Worm (Caenorhabditis elegans) whole organism, L1 larva: ENCODE measurements around the gene Y41D4B.4.
"Not testable (repeated sequence)": the region's sequence is repeated elsewhere in the genome, so short reads cannot be mapped to it uniquely, and the experiment has no call there.

Experiments used
- C04F5.9 ChIP-seq: sonication (generic microtip); optimal IDR thresholded peaks from 2 replicates; lab custom pipeline; 2016; ENCODE audit warnings: missing genetic modification characterization, missing compliant biosample characterization
- F16B12.6 ChIP-seq: fragments of 150-350 bp; optimal IDR thresholded peaks from 2 replicates; lab custom pipeline; 2014; ENCODE audit warnings: missing biosample characterization, missing genetic modification characterization
- ceh-82 ChIP-seq, 3 experiments: fragments of 150-350 bp in 1 of 3; sonication (generic microtip) in 2 of 3; optimal IDR thresholded peaks; 2 replicates each; lab custom pipeline; 2014 to 2017; ENCODE audit warnings: missing biosample characterization in 3 of 3, missing genetic modification characterization in 3 of 3
- ceh-90 ChIP-seq: sonication (generic microtip); optimal IDR thresholded peaks from 2 replicates; lab custom pipeline; 2016; ENCODE audit warnings: missing genetic modification characterization, missing compliant biosample characterization
- efl-1 ChIP-seq, 4 experiments: fragments of 150-350 bp; optimal IDR thresholded peaks in 3 of 4; peaks in 1 of 4; 1 replicate in 1 of 4; 2 replicates in 3 of 4; lab custom pipeline; 2014; ENCODE audit warnings: missing biosample characterization in 2 of 4, missing genetic modification characterization in 2 of 4, missing genetic modification reagents in 2 of 4
- efl-3 ChIP-seq: fragments of 200-800 bp; sonication (Bioruptor generic); optimal IDR thresholded peaks from 2 replicates; lab custom pipeline; 2018; ENCODE audit warnings: mild to moderate bottlenecking, missing genetic modification characterization, missing compliant biosample characterization
- egl-13 ChIP-seq: sonication (generic microtip); optimal IDR thresholded peaks from 2 replicates; lab custom pipeline; 2016; ENCODE audit warnings: missing genotype, missing genetic modification reagents, missing genetic modification characterization, missing compliant biosample characterization
- elt-2 ChIP-seq: sonication (generic microtip); optimal IDR thresholded peaks from 2 replicates; lab custom pipeline; 2016; ENCODE audit warnings: missing genetic modification characterization, mild to moderate bottlenecking, inconsistent platforms, missing compliant biosample characterization, missing genetic modification reagents
- elt-3 ChIP-seq, 6 experiments: fragments of 150-350 bp in 1 of 6; sonication (generic microtip); optimal IDR thresholded peaks; 2 replicates each; lab custom pipeline; 2017 to 2018; ENCODE audit warnings: missing biosample characterization in 6 of 6, missing genetic modification characterization in 6 of 6, inconsistent platforms in 1 of 6
- hlh-17 ChIP-seq: fragments of 200-800 bp; sonication (Bioruptor generic); optimal IDR thresholded peaks from 2 replicates; lab custom pipeline; 2018; ENCODE audit warnings: missing genetic modification characterization, mild to moderate bottlenecking, missing compliant biosample characterization, moderate library complexity, borderline replicate concordance
- hpl-2 ChIP-seq: fragments of 150-350 bp; optimal IDR thresholded peaks from 2 replicates; lab custom pipeline; 2014; ENCODE audit warnings: missing biosample characterization, missing genetic modification reagents, missing genetic modification characterization
- irx-1 ChIP-seq: sonication (generic microtip); optimal IDR thresholded peaks from 2 replicates; lab custom pipeline; 2016; ENCODE audit warnings: missing genetic modification characterization, missing compliant biosample characterization
- lin-15B ChIP-seq: fragments of 150-350 bp; sonication (generic microtip); optimal IDR thresholded peaks from 3 replicates; lab custom pipeline; 2014; ENCODE audit warnings: missing biosample characterization, missing genetic modification characterization
- lin-39 ChIP-seq: fragments of 150-350 bp; optimal IDR thresholded peaks from 2 replicates; lab custom pipeline; 2014; ENCODE audit warnings: missing biosample characterization, missing genetic modification reagents, missing genetic modification characterization
- mdl-1 ChIP-seq, 2 experiments: fragments of 150-350 bp; optimal IDR thresholded peaks; 2 replicates each; lab custom pipeline; 2014 to 2017; ENCODE audit warnings: missing biosample characterization in 2 of 2, missing genetic modification characterization in 2 of 2, inconsistent platforms in 1 of 2
- nhr-20 ChIP-seq: sonication (generic microtip); optimal IDR thresholded peaks from 2 replicates; lab custom pipeline; 2016; ENCODE audit warnings: mild to moderate bottlenecking, missing genetic modification characterization, missing compliant biosample characterization
- nhr-237 ChIP-seq: fragments of 150-350 bp; optimal IDR thresholded peaks from 2 replicates; lab custom pipeline; 2014; ENCODE audit warnings: missing biosample characterization, missing genetic modification characterization
- nhr-28 ChIP-seq: fragments of 150-350 bp; optimal IDR thresholded peaks from 2 replicates; lab custom pipeline; 2014; ENCODE audit warnings: missing biosample characterization, missing genetic modification characterization
- nhr-77 ChIP-seq: fragments of 150-350 bp; optimal IDR thresholded peaks from 2 replicates; lab custom pipeline; 2014; ENCODE audit warnings: missing biosample characterization, missing genetic modification characterization
- nhr-84 ChIP-seq: sonication (generic microtip); optimal IDR thresholded peaks from 2 replicates; lab custom pipeline; 2017; ENCODE audit warnings: missing biosample characterization, missing genetic modification characterization
- nhr-85 ChIP-seq: sonication (generic microtip); peaks from one replicate; lab custom pipeline; 2016; ENCODE audit warnings: missing genetic modification characterization, inconsistent platforms, missing compliant biosample characterization
- pag-3 ChIP-seq: sonication (generic microtip); optimal IDR thresholded peaks from 2 replicates; lab custom pipeline; 2017; ENCODE audit warnings: missing genetic modification characterization, mild to moderate bottlenecking, missing compliant biosample characterization, antibody characterized with exemption, borderline replicate concordance; ENCODE audit not compliant: insufficient read depth
- pax-3 ChIP-seq: fragments of 200-800 bp; sonication (Bioruptor generic); optimal IDR thresholded peaks from 2 replicates; lab custom pipeline; 2018; ENCODE audit warnings: mild to moderate bottlenecking, missing genetic modification characterization, moderate library complexity, missing compliant biosample characterization
- rnt-1 ChIP-seq: sonication (generic microtip); optimal IDR thresholded peaks from 2 replicates; lab custom pipeline; 2016; ENCODE audit warnings: mild to moderate bottlenecking, missing genetic modification characterization, moderate library complexity, missing compliant biosample characterization
- skn-1 ChIP-seq: fragments of 150-350 bp; optimal IDR thresholded peaks from 2 replicates; lab custom pipeline; 2014; ENCODE audit warnings: missing biosample characterization, missing genetic modification characterization
- swsn-7 ChIP-seq: sonication (generic microtip); optimal IDR thresholded peaks from 2 replicates; lab custom pipeline; 2016; ENCODE audit warnings: missing genetic modification characterization, missing compliant biosample characterization
- tbx-2 ChIP-seq: sonication (generic microtip); optimal IDR thresholded peaks from 2 replicates; lab custom pipeline; 2016; ENCODE audit warnings: missing genetic modification characterization, missing compliant biosample characterization
- unc-130 ChIP-seq: fragments of 150-350 bp; optimal IDR thresholded peaks from 2 replicates; lab custom pipeline; 2017; ENCODE audit warnings: missing biosample characterization, missing genetic modification characterization, inconsistent platforms
- unc-86 ChIP-seq: sonication (generic microtip); optimal IDR thresholded peaks from 2 replicates; lab custom pipeline; 2016; ENCODE audit warnings: missing genetic modification characterization, missing compliant biosample characterization
- unc-98 ChIP-seq: fragments of 200-800 bp; sonication (Bioruptor generic); IDR thresholded peaks from 2 replicates; pipeline ENCODE4 v1.3.6; 2022; ENCODE audit warnings: missing genetic modification characterization, missing compliant biosample characterization

Y41D4B.4 gene

ce11 chrIV:1628730-1629129 lies 31.2 kb upstream of the Y41D4B.4 start:
- TF ChIP-seq efl-3 (GFP tag; lab: Kevin White, UChicago): no peak
- TF ChIP-seq pag-3 (tag; lab: Kevin White, UChicago): no peak
- no peak for TF ChIP-seq C04F5.9 (tag; lab: Kevin White, UChicago)
- no peak for TF ChIP-seq efl-1 (optimal IDR thresholded peaks at IDR 0.05; lab: Kevin White, UChicago)
- peak in 1 of 2 experiments; percentile 80 for TF ChIP-seq efl-1 (GFP tag; optimal IDR thresholded peaks at IDR 0.05 in 1 of 2; lab: Kevin White, UChicago)
- peak; percentile 2 for TF ChIP-seq nhr-85 (tag; lab: Kevin White, UChicago)
- no peak for TF ChIP-seq ceh-82 (tag; optimal IDR thresholded peaks at IDR 0.05; lab: Kevin White, UChicago)
- no peak for TF ChIP-seq elt-2 (tag; lab: Kevin White, UChicago)

- TF ChIP-seq nhr-77 (tag; lab: Kevin White, UChicago): no peak
- no peak for TF ChIP-seq unc-86 (tag; lab: Kevin White, UChicago)
- no peak for TF ChIP-seq pax-3 (tag; lab: Kevin White, UChicago)
- no peak for TF ChIP-seq swsn-7
- no peak for TF ChIP-seq unc-98
- no peak for TF ChIP-seq F16B12.6
- no peak for TF ChIP-seq nhr-20 (tag; lab: Kevin White, UChicago)
- no peak for TF ChIP-seq mdl-1 (tag; optimal IDR thresholded peaks at IDR 0.05; lab: Kevin White, UChicago)
- TF ChIP-seq elt-3 (tag; optimal IDR thresholded peaks at IDR 0.05; lab: Kevin White, UChicago): no peak
- no peak for TF ChIP-seq lin-39 (tag; lab: Kevin White, UChicago)
Observed at ce11 chrIV:1631651-1632050, 28.3 kb upstream of the Y41D4B.4 start, which contains the start of gene cpg-24. Gene cpg-24 (plus strand): TSS chrIV:1631951.

ce11 chrIV:1632593-1632992 lies 27.3 kb upstream of the Y41D4B.4 start:
- TF ChIP-seq ceh-90 (no peak), rnt-1 (tag; lab: Kevin White, UChicago) (no peak)

ce11 chrIV:1633445-1633844 lies 26.5 kb upstream of the Y41D4B.4 start, which contains the start of gene Y41D4B.6:
Gene Y41D4B.6 (plus strand): TSS chrIV:1633745.
- no peak for TF ChIP-seq hlh-17 (GFP tag; lab: Kevin White, UChicago)
- TF ChIP-seq nhr-237 (tag; lab: Kevin White, UChicago): no peak
- no peak for TF ChIP-seq nhr-85 (tag; lab: Kevin White, UChicago)
- no peak for TF ChIP-seq C04F5.9 (tag; lab: Kevin White, UChicago)
- no peak for TF ChIP-seq egl-13 (tag; lab: Kevin White, UChicago)
- TF ChIP-seq ceh-90: no peak
- TF ChIP-seq lin-15B: no peak
- TF ChIP-seq irx-1 (tag; lab: Kevin White, UChicago): no peak
- TF ChIP-seq hpl-2 (GFP tag; lab: Kevin White, UChicago): no peak
- TF ChIP-seq skn-1 (tag; lab: Kevin White, UChicago): no peak

ce11 chrIV:1637333-1637732 lies 22.6 kb upstream of the Y41D4B.4 start:
- TF ChIP-seq tbx-2: no peak
- peak; percentile 38 for TF ChIP-seq nhr-85 (tag; lab: Kevin White, UChicago)
- TF ChIP-seq nhr-84: no peak
- no peak for TF ChIP-seq skn-1 (tag; lab: Kevin White, UChicago)
- no peak for TF ChIP-seq pax-3 (tag; lab: Kevin White, UChicago)
- no peak for TF ChIP-seq hlh-17 (GFP tag; lab: Kevin White, UChicago)
- TF ChIP-seq efl-1 (optimal IDR thresholded peaks at IDR 0.05; lab: Kevin White, UChicago): no peak
- TF ChIP-seq efl-1 (GFP tag; optimal IDR thresholded peaks at IDR 0.05 in 1 of 2; lab: Kevin White, UChicago): no peak

- TF ChIP-seq mdl-1 (tag; optimal IDR thresholded peaks at IDR 0.05; lab: Kevin White, UChicago); nhr-28 (tag; lab: Kevin White, UChicago); unc-130 (tag; lab: Kevin White, UChicago): not testable (repeated sequence)
Observed at ce11 chrIV:1645198-1645597, 14.7 kb upstream of the Y41D4B.4 start, which contains the start of gene nhr-274. Gene nhr-274 (minus strand): TSS chrIV:1645298.
